Worm (Caenorhabditis elegans): ENCODE results near the gene F55B11.4.

F55B11.4 gene

DNA sequence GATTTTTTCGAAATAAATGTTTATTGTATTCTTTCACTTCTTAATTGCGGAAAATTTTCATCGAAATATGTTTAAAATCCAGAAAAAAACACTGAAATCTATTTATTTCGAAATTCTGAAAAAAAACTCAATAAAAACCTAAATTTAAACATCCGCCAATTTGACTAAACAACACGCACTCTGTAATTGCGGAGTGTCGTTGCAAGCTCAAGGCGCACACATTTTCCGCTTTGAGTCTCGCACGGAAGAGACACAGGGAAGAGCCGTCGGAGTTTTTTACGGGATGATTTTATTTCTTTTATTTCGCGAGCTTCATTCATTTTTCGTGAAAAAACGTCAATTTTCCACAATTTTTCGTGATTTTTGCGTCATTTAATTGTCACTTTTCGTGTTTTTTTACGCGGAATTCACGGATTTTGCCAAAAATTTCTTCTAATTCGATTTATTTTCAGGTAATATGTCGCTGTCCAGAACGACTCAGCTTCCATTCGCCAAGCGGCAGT, 33.4 kb upstream of the F55B11.4 start, which contains the start of gene dld-1:
TSS of gene dld-1 (plus strand) at position 453 of the 503 bp plus-strand sequence.
- peak; percentile 52 for TF ChIP-seq F10B5.3 (tag; optimal IDR thresholded peaks at IDR 0.05)
- 0 out of 2 replicates have a peak, but pooled peaks have one; percentile 12 for TF ChIP-seq ceh-44 (GFP tag; IDR thresholded peaks at IDR 0.05)
- TF ChIP-seq ceh-20 (GFP tag; IDR thresholded peaks at IDR 0.05), result peak; percentile 75; the same call in 1 of the 2 replicates
- TF ChIP-seq hlh-30 (tag; optimal IDR thresholded peaks at IDR 0.05; ENCODE audit: insufficient read depth), result peak; percentile 97
- peak; percentile 60 for TF ChIP-seq nhr-48 (tag; optimal IDR thresholded peaks at IDR 0.05)
- TF ChIP-seq ceh-62 (tag; optimal IDR thresholded peaks at IDR 0.05), result no peak
- TF ChIP-seq mes-2 (tag; optimal IDR thresholded peaks at IDR 0.05; ENCODE audit: poor library complexity, severe bottlenecking), result peak; percentile 95
- TF ChIP-seq aha-1 (tag), result peak; percentile 99
- peak; percentile 99 for TF ChIP-seq fkh-10 (GFP tag; optimal IDR thresholded peaks at IDR 0.05)
- TF ChIP-seq zip-2 (tag; optimal IDR thresholded peaks at IDR 0.05), result peak; percentile 66
- TF ChIP-seq Y105C5A.15 (GFP tag; IDR thresholded peaks at IDR 0.05), result 0 out of 2 replicates have a peak, but pooled peaks have one; percentile 23
- TF ChIP-seq nhr-10 (tag; optimal IDR thresholded peaks at IDR 0.05), result no peak
- no peak for TF ChIP-seq madf-5 (GFP tag; IDR thresholded peaks at IDR 0.05)
- peak; percentile 82 for TF ChIP-seq F37D6.2 (tag; optimal IDR thresholded peaks at IDR 0.05)
- TF ChIP-seq hmg-1.1 (GFP tag; IDR thresholded peaks at IDR 0.05), result peak; percentile 94
- TF ChIP-seq F49E8.2 (tag; optimal IDR thresholded peaks at IDR 0.05; ENCODE audit: borderline replicate concordance), result peak; percentile 46
- peak in 1 of 2 experiments; percentile 79 for TF ChIP-seq mdl-1 (tag; optimal IDR thresholded peaks at IDR 0.05)
- no peak for TF ChIP-seq zip-11 (GFP tag; IDR thresholded peaks at IDR 0.05)
- TF ChIP-seq arid-1 (GFP tag; conservative IDR thresholded peaks at IDR 0.05), result peak; percentile 88
- peak in 1 of 2 experiments; percentile 65 for TF ChIP-seq ZK546.5 (tag; optimal IDR thresholded peaks at IDR 0.05)
- TF ChIP-seq hlh-11 (tag; optimal IDR thresholded peaks at IDR 0.05), result peak; percentile 84
- TF ChIP-seq pqm-1 (tag; optimal IDR thresholded peaks at IDR 0.05), result no peak
- TF ChIP-seq lir-3 (tag; optimal IDR thresholded peaks at IDR 0.05), result no peak
- TF ChIP-seq Y48G9A.11 (GFP tag; IDR thresholded peaks at IDR 0.05), result peak; percentile 100
- TF ChIP-seq nhr-237 (tag; optimal IDR thresholded peaks at IDR 0.05), result no peak
- peak; percentile 100 for TF ChIP-seq T20F7.1 (GFP tag; optimal IDR thresholded peaks at IDR 0.05)
- peak; percentile 96 for TF ChIP-seq ztf-7 (tag; optimal IDR thresholded peaks at IDR 0.05)
- no peak for TF ChIP-seq nhr-111 (GFP tag; optimal IDR thresholded peaks at IDR 0.05)
- peak; percentile 87; the same call in 1 of the 2 replicates for TF ChIP-seq T26A8.4 (GFP tag; IDR thresholded peaks at IDR 0.05)
- peak; percentile 88 for TF ChIP-seq duxl-1 (tag; optimal IDR thresholded peaks at IDR 0.05; ENCODE audit: poor library complexity)
- TF ChIP-seq snpc-4 (tag; optimal IDR thresholded peaks at IDR 0.05), result peak; percentile 69
- peak; percentile 97 for TF ChIP-seq lin-13 (GFP tag; optimal IDR thresholded peaks at IDR 0.05)
- TF ChIP-seq nhr-76 (tag; optimal IDR thresholded peaks at IDR 0.05), result peak; percentile 6
- TF ChIP-seq Y75B8A.6 (GFP tag; IDR thresholded peaks at IDR 0.05), result no peak
- no peak for TF ChIP-seq daf-12 (tag; optimal IDR thresholded peaks at IDR 0.05)
- TF ChIP-seq Y5F2A.4 (GFP tag; optimal IDR thresholded peaks at IDR 0.05), result no peak
- TF ChIP-seq ztf-11 (tag; optimal IDR thresholded peaks at IDR 0.05), result no peak
- TF ChIP-seq lin-39 (tag; optimal IDR thresholded peaks at IDR 0.05), result peak; percentile 30
- TF ChIP-seq saeg-2 (GFP tag; IDR thresholded peaks at IDR 0.05), result 0 out of 2 replicates have a peak, but pooled peaks have one; percentile 54
- TF ChIP-seq spr-1 (tag; optimal IDR thresholded peaks at IDR 0.05), result peak; percentile 21
- peak; percentile 62; the same call in 1 of the 2 replicates for TF ChIP-seq lin-1 (GFP tag; IDR thresholded peaks at IDR 0.05)
- no peak for TF ChIP-seq aly-2 (tag; optimal IDR thresholded peaks at IDR 0.05)
- peak; percentile 90 for TF ChIP-seq nhr-28 (tag; optimal IDR thresholded peaks at IDR 0.05)
- TF ChIP-seq nhr-42 (GFP tag; IDR thresholded peaks at IDR 0.05), result no peak
- peak; percentile 96 for TF ChIP-seq nhr-6 (tag; optimal IDR thresholded peaks at IDR 0.05)
- peak; percentile 88 for TF ChIP-seq jun-1 (tag; optimal IDR thresholded peaks at IDR 0.05)
- peak; percentile 69 for TF ChIP-seq ctbp-1 (GFP tag; IDR thresholded peaks at IDR 0.05)
- TF ChIP-seq ces-1 (GFP tag; optimal IDR thresholded peaks at IDR 0.05), result peak; percentile 85
- TF ChIP-seq nhr-25 (tag; optimal IDR thresholded peaks at IDR 0.05; ENCODE audit: borderline replicate concordance, insufficient read depth), result peak; percentile 79
- TF ChIP-seq php-3 (GFP tag; IDR thresholded peaks at IDR 0.05), result peak; percentile 73
- peak; percentile 89 to 97 for TF ChIP-seq lsy-2 (tag; optimal IDR thresholded peaks at IDR 0.05)
